Worm (Caenorhabditis elegans) whole organism, late embryonic: ENCODE results near the gene pxd-1.

Experiments used
- ceh-45 ChIP-seq: fragments of 200-800 bp; sonication (Bioruptor generic); IDR thresholded peaks from 2 replicates; pipeline ENCODE4 v1.3.6; 2022; ENCODE audit warnings: missing genetic modification reagents, missing genetic modification characterization, missing compliant biosample characterization
- nfya-1 ChIP-seq: sonication (generic microtip); optimal IDR thresholded peaks from 2 replicates; lab custom pipeline; 2017; ENCODE audit warnings: missing genetic modification characterization, mild to moderate bottlenecking, missing compliant biosample characterization, antibody characterized with exemption, moderate library complexity
- ztf-16 ChIP-seq: sonication (generic microtip); optimal IDR thresholded peaks from 2 replicates; lab custom pipeline; 2017; ENCODE audit warnings: missing genetic modification characterization, missing compliant biosample characterization

DNA sequence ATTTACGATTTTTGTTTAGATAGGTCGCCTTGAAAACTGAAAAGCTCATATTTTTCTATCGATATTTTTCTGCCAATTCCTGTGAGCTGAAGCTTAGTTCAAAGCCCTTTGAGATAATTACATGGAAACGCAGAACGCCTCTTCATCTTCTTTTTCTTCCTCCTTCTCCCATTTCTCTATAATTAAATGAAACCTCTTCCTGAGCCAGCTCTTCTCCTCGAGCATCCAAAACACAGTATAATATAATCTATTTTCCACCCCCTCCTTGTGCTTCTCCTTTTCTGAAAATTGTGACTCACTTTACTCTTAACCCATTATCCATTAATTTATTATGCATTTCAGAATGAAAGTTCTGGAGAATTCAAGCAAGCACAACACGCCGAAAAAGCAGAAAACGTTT lies 49.6 kb upstream of the pxd-1 start, which contains the start of gene F37A8.5:
- TF ChIP-seq ceh-45 (GFP tag; lab: Robert Waterston, UW), result no peak
- TF ChIP-seq ztf-16, result no peak
- no peak for TF ChIP-seq nfya-1
